Worm (Caenorhabditis elegans): Measurements from ENCODE around the gene srh-113.
"Not testable (repeated sequence)": the region's sequence is repeated elsewhere in the genome, so short reads cannot be mapped to it uniquely, and the experiment has no call there.

The srh-113 gene

ce11 chrV:17255028-17255427 lies 42.2 kb downstream of the srh-113 start, which contains the start of gene srh-116:
TSS of gene srh-116 (minus strand) at chrV:17255128.
- TF ChIP-seq sea-2, ztf-25, cebp-2 (GFP tag; IDR thresholded peaks at IDR 0.05): not testable (repeated sequence)

- TF ChIP-seq fkh-3 (tag; optimal IDR thresholded peaks at IDR 0.05) (no peak), D2030.7 (GFP tag; IDR thresholded peaks at IDR 0.05) (no peak), lin-35 (GFP tag; optimal IDR thresholded peaks at IDR 0.05) (no peak), zfh-2 (GFP tag; conservative IDR thresholded peaks at IDR 0.05) (no peak), rpc-1 (optimal IDR thresholded peaks at IDR 0.05) (no peak), rpc-1 (tag; optimal IDR thresholded peaks at IDR 0.05) (no peak), Y53G8AR.9 (GFP tag; conservative IDR thresholded peaks at IDR 0.05) (no peak), cebp-1 (GFP tag; IDR thresholded peaks at IDR 0.05) (no peak), cebp-1 (tag; optimal IDR thresholded peaks at IDR 0.05) (no peak), dpl-1 (GFP tag; optimal IDR thresholded peaks at IDR 0.05) (no peak), F39B2.1 (GFP tag; IDR thresholded peaks at IDR 0.05) (no peak), Y67H2A.10 (GFP tag; conservative IDR thresholded peaks at IDR 0.05) (no peak), B0336.3 (GFP tag; IDR thresholded peaks at IDR 0.05) (no peak), Y53F4B.3 (GFP tag; IDR thresholded peaks at IDR 0.05) (no peak), F57C9.4 (tag; optimal IDR thresholded peaks at IDR 0.05) (no peak), snpc-4 (GFP tag; optimal IDR thresholded peaks at IDR 0.05) (no peak), snpc-4 (tag; optimal IDR thresholded peaks at IDR 0.05) (no peak), attf-5 (GFP tag; optimal IDR thresholded peaks at IDR 0.05) (no peak), F37B4.10 (GFP tag; IDR thresholded peaks at IDR 0.05) (no peak)
Observed at ce11 chrV:17255454-17255853, 42.6 kb downstream of the srh-113 start, which contains the start of gene srh-115. TSS of gene srh-115 (plus strand) at chrV:17255754.

- TF ChIP-seq tbx-9 (tag; optimal IDR thresholded peaks at IDR 0.05; ENCODE audit: borderline replicate concordance) (no peak), ccch-3 (GFP tag; optimal IDR thresholded peaks at IDR 0.05) (no peak), rec-8 (tag; optimal IDR thresholded peaks at IDR 0.05) (no peak), mcd-1 (GFP tag; IDR thresholded peaks at IDR 0.05) (no peak), zfh-2 (GFP tag; conservative IDR thresholded peaks at IDR 0.05) (peak; percentile 72), lir-1 (GFP tag; conservative IDR thresholded peaks at IDR 0.05) (no peak), snpc-4 (GFP tag; optimal IDR thresholded peaks at IDR 0.05) (no peak), snpc-4 (tag; optimal IDR thresholded peaks at IDR 0.05) (peak in 2 of 4 experiments; percentile 63 to 66), bed-2 (GFP tag; IDR thresholded peaks at IDR 0.05) (no peak), unc-130 (GFP tag; optimal IDR thresholded peaks at IDR 0.05) (no peak), mxl-1 (tag; optimal IDR thresholded peaks at IDR 0.05) (no peak), Y53G8AR.9 (GFP tag; conservative IDR thresholded peaks at IDR 0.05) (no peak), F52B5.7 (tag; optimal IDR thresholded peaks at IDR 0.05) (no peak)
Observed at ce11 chrV:17257637-17258036, 44.8 kb downstream of the srh-113 start.

- no peak for TF ChIP-seq ceh-100 (GFP tag; IDR thresholded peaks at IDR 0.05)
- peak; percentile 8 for TF ChIP-seq nhr-80 (tag; optimal IDR thresholded peaks at IDR 0.05)
Observed at ce11 chrV:17258244-17258643, 45.4 kb downstream of the srh-113 start.

ce11 chrV:17258868-17259267 lies 46.0 kb downstream of the srh-113 start, which contains the start of gene fbxa-85:
TSS of gene fbxa-85 (plus strand) at chrV:17259168.
- TF ChIP-seq ceh-91 (GFP tag; IDR thresholded peaks at IDR 0.05) (no peak), ZK185.1 (tag; optimal IDR thresholded peaks at IDR 0.05; ENCODE audit: poor library complexity, severe bottlenecking) (no peak), athp-1 (tag; optimal IDR thresholded peaks at IDR 0.05) (no peak), ets-4 (GFP tag; optimal IDR thresholded peaks at IDR 0.05) (no peak), Y79H2A.3 (GFP tag; conservative IDR thresholded peaks at IDR 0.05) (no peak), egrh-3 (GFP tag; IDR thresholded peaks at IDR 0.05) (no peak), lin-35 (GFP tag; optimal IDR thresholded peaks at IDR 0.05) (no peak), F22D6.2 (tag; optimal IDR thresholded peaks at IDR 0.05) (no peak), rpc-1 (optimal IDR thresholded peaks at IDR 0.05) (no peak), rpc-1 (tag; optimal IDR thresholded peaks at IDR 0.05) (no peak), lin-54 (GFP tag; optimal IDR thresholded peaks at IDR 0.05) (no peak), F55B11.4 (tag; optimal IDR thresholded peaks at IDR 0.05; ENCODE audit: borderline replicate concordance, insufficient read depth) (no peak), rec-8 (tag; optimal IDR thresholded peaks at IDR 0.05) (no peak), nhr-27 (tag; optimal IDR thresholded peaks at IDR 0.05) (no peak), F52B5.7 (tag; optimal IDR thresholded peaks at IDR 0.05) (no peak), dpl-1 (GFP tag; optimal IDR thresholded peaks at IDR 0.05) (no peak), mxl-1 (tag; optimal IDR thresholded peaks at IDR 0.05) (no peak), F57C9.4 (tag; optimal IDR thresholded peaks at IDR 0.05) (no peak), attf-5 (GFP tag; optimal IDR thresholded peaks at IDR 0.05) (no peak)
